Worm (Caenorhabditis elegans) whole organism, young adult: ENCODE measurements around the gene dmsr-14.

ENCODE experiments used
- T26A5.8 ChIP-seq: sonication (generic microtip); optimal IDR thresholded peaks from 2 replicates; lab custom pipeline; 2016; ENCODE audit warnings: missing genetic modification characterization, missing compliant biosample characterization
- zim-3 ChIP-seq: sonication (generic microtip); optimal IDR thresholded peaks from 2 replicates; lab custom pipeline; 2017; ENCODE audit warnings: mild to moderate bottlenecking, missing genetic modification characterization, moderate library complexity, missing compliant biosample characterization

DNA sequence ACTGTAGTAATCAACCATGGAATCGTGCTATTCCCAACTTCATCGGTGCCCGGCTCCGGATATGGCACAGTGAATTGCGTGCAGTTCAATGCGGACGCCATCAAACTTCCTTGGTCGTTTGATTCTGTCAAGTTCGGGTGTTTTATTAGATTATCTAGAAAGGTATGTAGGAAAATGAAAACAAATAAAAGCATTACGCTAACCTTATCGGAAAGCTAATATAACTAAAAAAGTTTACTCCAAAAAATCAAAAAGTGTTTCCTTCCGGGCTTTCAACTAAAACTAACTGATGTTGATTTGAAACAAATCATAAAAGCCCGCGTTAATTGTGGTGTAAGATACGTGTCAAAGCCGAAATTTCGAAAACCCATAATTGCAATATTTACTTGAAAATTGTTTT is 2.7 kb upstream of the dmsr-14 start, which contains the start of gene dmsr-13:
- TF ChIP-seq zim-3 (tag; lab: Kevin White, UChicago) (no peak), T26A5.8 (tag; lab: Kevin White, UChicago) (no peak)
